Worm (Caenorhabditis elegans): ENCODE data around the gene srx-62.

srx-62 gene

ce11 chrV:3987616-3988015, 8.1 kb downstream of the srx-62 start, which contains the start of gene nlp-28:
nlp-28 (plus strand) TSS chrV:3987900.
- TF ChIP-seq unc-39 (tag; optimal IDR thresholded peaks at IDR 0.05) (no peak), lin-15B (tag; optimal IDR thresholded peaks at IDR 0.05) (no peak), nhr-77 (tag; optimal IDR thresholded peaks at IDR 0.05) (no peak), fkh-10 (GFP tag; optimal IDR thresholded peaks at IDR 0.05) (no peak), jun-1 (tag; optimal IDR thresholded peaks at IDR 0.05) (no peak), nhr-23 (tag; optimal IDR thresholded peaks at IDR 0.05) (no peak), nhr-25 (tag; optimal IDR thresholded peaks at IDR 0.05) (no peak), nhr-67 (tag; optimal IDR thresholded peaks at IDR 0.05) (no peak), nhr-237 (tag; optimal IDR thresholded peaks at IDR 0.05) (no peak), elt-2 (tag; optimal IDR thresholded peaks at IDR 0.05) (no peak), R02D3.7 (tag; optimal IDR thresholded peaks at IDR 0.05) (no peak), nhr-43 (tag; optimal IDR thresholded peaks at IDR 0.05; ENCODE audit: poor library complexity, severe bottlenecking) (no peak), hmg-11 (tag; optimal IDR thresholded peaks at IDR 0.05) (no peak), daf-12 (tag; optimal IDR thresholded peaks at IDR 0.05) (no peak), sea-2 (GFP tag; optimal IDR thresholded peaks at IDR 0.05) (no peak), ama-1 (optimal IDR thresholded peaks at IDR 0.05) (no peak)

- TF ChIP-seq unc-39 (tag; optimal IDR thresholded peaks at IDR 0.05) (no peak), eor-1 (tag; optimal IDR thresholded peaks at IDR 0.05) (no peak), nhr-28 (tag; optimal IDR thresholded peaks at IDR 0.05) (no peak), ama-1 (optimal IDR thresholded peaks at IDR 0.05) (no peak), sea-2 (GFP tag; optimal IDR thresholded peaks at IDR 0.05) (no peak), snpc-4 (tag; optimal IDR thresholded peaks at IDR 0.05) (no peak), aly-2 (tag; optimal IDR thresholded peaks at IDR 0.05) (no peak), hmg-11 (tag; optimal IDR thresholded peaks at IDR 0.05) (no peak), pqm-1 (tag; optimal IDR thresholded peaks at IDR 0.05) (no peak), nhr-43 (tag; optimal IDR thresholded peaks at IDR 0.05; ENCODE audit: poor library complexity, severe bottlenecking) (no peak), ceh-82 (tag; optimal IDR thresholded peaks at IDR 0.05) (no peak), lsy-12 (tag; optimal IDR thresholded peaks at IDR 0.05) (no peak)
Observed at ce11 chrV:3985104-3985503, 10.6 kb downstream of the srx-62 start.

- TF ChIP-seq nhr-67 (tag; optimal IDR thresholded peaks at IDR 0.05), result no peak
- TF ChIP-seq ceh-82 (tag; optimal IDR thresholded peaks at IDR 0.05), result no peak
- peak; percentile 78 for TF ChIP-seq nhr-23 (tag; optimal IDR thresholded peaks at IDR 0.05)
- no peak for TF ChIP-seq nhr-43 (tag; optimal IDR thresholded peaks at IDR 0.05; ENCODE audit: poor library complexity, severe bottlenecking)
- TF ChIP-seq fkh-2 (tag; optimal IDR thresholded peaks at IDR 0.05), result no peak
- peak; percentile 75 for TF ChIP-seq nhr-25 (tag; optimal IDR thresholded peaks at IDR 0.05)
- TF ChIP-seq nhr-12 (tag; optimal IDR thresholded peaks at IDR 0.05), result no peak
- no peak for TF ChIP-seq elt-2 (tag; optimal IDR thresholded peaks at IDR 0.05)
- no peak for TF ChIP-seq aly-2 (tag; optimal IDR thresholded peaks at IDR 0.05)
- no peak for TF ChIP-seq ztf-4 (tag; optimal IDR thresholded peaks at IDR 0.05)
- no peak for TF ChIP-seq mml-1 (tag; optimal IDR thresholded peaks at IDR 0.05)
- no peak for TF ChIP-seq ceh-28 (tag; optimal IDR thresholded peaks at IDR 0.05)
- no peak for TF ChIP-seq nhr-76 (tag; optimal IDR thresholded peaks at IDR 0.05)
- no peak for TF ChIP-seq sea-2 (GFP tag; optimal IDR thresholded peaks at IDR 0.05)
- no peak for TF ChIP-seq unc-39 (tag; optimal IDR thresholded peaks at IDR 0.05)
- TF ChIP-seq fos-1 (tag; optimal IDR thresholded peaks at IDR 0.05), result no peak
- TF ChIP-seq ztf-11 (tag; optimal IDR thresholded peaks at IDR 0.05), result no peak
Observed at ce11 chrV:3984178-3984577, 11.6 kb downstream of the srx-62 start, which contains the start of gene nlp-29. nlp-29 (plus strand) TSS chrV:3984425.

- TF ChIP-seq ceh-9 (tag; optimal IDR thresholded peaks at IDR 0.05) (no peak), pqm-1 (tag; optimal IDR thresholded peaks at IDR 0.05) (no peak)
Observed at ce11 chrV:3981680-3982079, 14.1 kb downstream of the srx-62 start, which contains the start of gene nlp-30. nlp-30 (plus strand) TSS chrV:3981980.

- TF ChIP-seq nhr-25 (tag; optimal IDR thresholded peaks at IDR 0.05), result peak; percentile 51
- no peak for TF ChIP-seq ztf-11 (tag; optimal IDR thresholded peaks at IDR 0.05)
- peak; percentile 75 for TF ChIP-seq nhr-23 (tag; optimal IDR thresholded peaks at IDR 0.05)
Observed at ce11 chrV:3980228-3980933, 15.4 kb downstream of the srx-62 start.
